Fruit fly (Drosophila melanogaster): ENCODE measurements around the gene CG33252.
A peak's percentile ranks its signal among the peaks of the same experiment; 100 is the strongest.

The CG33252 gene

dm6 chrX:16944049-16944532 lies 47.1 kb upstream of the CG33252 start (continued):
- TF ChIP-seq CG1647 (GFP tag; optimal IDR thresholded peaks at IDR 0.05) (no peak), unpg (GFP tag; optimal IDR thresholded peaks at IDR 0.05) (peak; percentile 81), wek (GFP tag; optimal IDR thresholded peaks at IDR 0.05) (no peak), kni (GFP tag; optimal IDR thresholded peaks at IDR 0.05) (no peak), CG3838 (GFP tag; optimal IDR thresholded peaks at IDR 0.05) (no peak), CG33213 (GFP tag; optimal IDR thresholded peaks at IDR 0.05) (no peak), MESR4 (GFP tag; optimal IDR thresholded peaks at IDR 0.05) (no peak), Six4 (GFP tag; optimal IDR thresholded peaks at IDR 0.05) (no peak), chif (GFP tag; optimal IDR thresholded peaks at IDR 0.05) (no peak), ftz-f1 (GFP tag; optimal IDR thresholded peaks at IDR 0.05) (no peak), B-H1 (GFP tag; IDR thresholded peaks at IDR 0.05) (no peak; the same call in 2 of the 3 replicates), CG7987 (GFP tag; optimal IDR thresholded peaks at IDR 0.05) (no peak), CG6175 (GFP tag; IDR thresholded peaks at IDR 0.05) (no peak), bab2 (GFP tag; optimal IDR thresholded peaks at IDR 0.05) (no peak), CHES-1-like (GFP tag; optimal IDR thresholded peaks at IDR 0.05) (no peak), oc (tag; optimal IDR thresholded peaks at IDR 0.05) (peak; percentile 31), CG3847 (GFP tag; IDR thresholded peaks at IDR 0.05) (no peak; the same call in 1 of the 2 replicates), CG10462 (GFP tag; optimal IDR thresholded peaks at IDR 0.05) (no peak), CG9797 (GFP tag; optimal IDR thresholded peaks at IDR 0.05) (no peak), fd3F (GFP tag; optimal IDR thresholded peaks at IDR 0.05) (peak; percentile 68), Camta (GFP tag; optimal IDR thresholded peaks at IDR 0.05) (no peak), Dek (tag; optimal IDR thresholded peaks at IDR 0.05) (peak; percentile 80), twi (tag; optimal IDR thresholded peaks at IDR 0.05) (peak; percentile 19), CG15269 (tag; optimal IDR thresholded peaks at IDR 0.05) (peak; percentile 88), eyg (GFP tag; optimal IDR thresholded peaks at IDR 0.05) (no peak), Spps (tag; optimal IDR thresholded peaks at IDR 0.05) (no peak), CG13894 (tag; optimal IDR thresholded peaks at IDR 0.05) (peak; percentile 60), Hsf (GFP tag; optimal IDR thresholded peaks at IDR 0.05) (no peak), CG16813 (GFP tag; IDR thresholded peaks at IDR 0.05; ENCODE audit: partially characterized antibody) (no peak), Xrp1 (GFP tag; IDR thresholded peaks at IDR 0.05) (peak; percentile 51), Sin3A (optimal IDR thresholded peaks at IDR 0.05) (no peak), chm (GFP tag; IDR thresholded peaks at IDR 0.05) (no peak), CG6272 (GFP tag; IDR thresholded peaks at IDR 0.05) (no peak), al (GFP tag; IDR thresholded peaks at IDR 0.05) (peak; percentile 53), dmrt11E (tag; optimal IDR thresholded peaks at IDR 0.05) (no peak), az2 (GFP tag; optimal IDR thresholded peaks at IDR 0.05) (peak; percentile 19), CG4328 (GFP tag; optimal IDR thresholded peaks at IDR 0.05) (peak; percentile 19), CG6254 (GFP tag; optimal IDR thresholded peaks at IDR 0.05) (no peak), Doc3 (GFP tag; IDR thresholded peaks at IDR 0.05; ENCODE audit: partially characterized antibody) (no peak), ewg (GFP tag; optimal IDR thresholded peaks at IDR 0.05) (no peak), gce (GFP tag; IDR thresholded peaks at IDR 0.05) (no peak), Dfd (GFP tag; optimal IDR thresholded peaks at IDR 0.05) (no peak), Mad (GFP tag; optimal IDR thresholded peaks at IDR 0.05) (no peak), ato (GFP tag; IDR thresholded peaks at IDR 0.05; ENCODE audit: partially characterized antibody) (no peak), CG18262 (tag; optimal IDR thresholded peaks at IDR 0.05) (peak; percentile 48), wor (GFP tag; IDR thresholded peaks at IDR 0.05) (no peak), CG18619 (GFP tag; optimal IDR thresholded peaks at IDR 0.05) (peak; percentile 61), Sry-δ (GFP tag; optimal IDR thresholded peaks at IDR 0.05) (no peak), ro (GFP tag; IDR thresholded peaks at IDR 0.05) (no peak), CG8089 (GFP tag; optimal IDR thresholded peaks at IDR 0.05) (no peak), CTCF (GFP tag; optimal IDR thresholded peaks at IDR 0.05) (no peak), CG10321 (GFP tag; IDR thresholded peaks at IDR 0.05) (peak; percentile 57), Bteb2 (GFP tag; optimal IDR thresholded peaks at IDR 0.05) (no peak)

All from whole organism, embryonic.